Worm (Caenorhabditis elegans) whole organism, midembryonic: ENCODE results near the gene Y57G11C.46.
"Not testable (repeated sequence)": the region's sequence is repeated elsewhere in the genome, so short reads cannot be mapped to it uniquely, and the experiment has no call there.

Experiments used
- T22C8.4 ChIP-seq: fragments of 200-800 bp; sonication (Bioruptor generic); IDR thresholded peaks from 2 replicates; pipeline ENCODE4 v1.3.6; 2022; ENCODE audit warnings: missing genetic modification characterization, missing compliant biosample characterization
- cog-1 ChIP-seq: sonication (generic microtip); optimal IDR thresholded peaks from 2 replicates; lab custom pipeline; 2016; ENCODE audit warnings: missing genetic modification characterization, missing compliant biosample characterization
- flt-1 ChIP-seq: fragments of 200-800 bp; sonication (Bioruptor generic); IDR thresholded peaks from 2 replicates; pipeline ENCODE4 v1.3.6; 2022; ENCODE audit warnings: missing genetic modification characterization, missing compliant biosample characterization
- klf-2 ChIP-seq: fragments of 200-800 bp; sonication (Bioruptor generic); conservative IDR thresholded peaks from 2 replicates; pipeline ENCODE4 v1.3.6; 2022; ENCODE audit warnings: missing genetic modification reagents, missing genetic modification characterization, missing compliant biosample characterization
- med-1 ChIP-seq: sonication (generic microtip); optimal IDR thresholded peaks from 2 replicates; lab custom pipeline; 2017; ENCODE audit warnings: missing genetic modification characterization, mild to moderate bottlenecking, missing compliant biosample characterization, antibody characterized with exemption, missing genetic modification reagents; ENCODE audit not compliant: insufficient read depth
- ref-1 ChIP-seq: fragments of 200-800 bp; sonication (Bioruptor generic); conservative IDR thresholded peaks from 2 replicates; pipeline ENCODE4 v1.3.6; 2022; ENCODE audit warnings: missing genetic modification reagents, missing genetic modification characterization, missing compliant biosample characterization
- tab-1 ChIP-seq: fragments of 200-800 bp; sonication (Bioruptor generic); IDR thresholded peaks from 2 replicates; pipeline ENCODE4 v1.3.6; 2022; ENCODE audit warnings: missing genetic modification characterization, missing compliant biosample characterization
- ztf-23 ChIP-seq: fragments of 200-800 bp; sonication (Bioruptor generic); IDR thresholded peaks from 2 replicates; pipeline ENCODE4 v1.3.6; 2022; ENCODE audit warnings: missing genetic modification reagents, missing genetic modification characterization, missing compliant biosample characterization
- ztf-29 ChIP-seq: fragments of 200-800 bp; sonication (Bioruptor generic); IDR thresholded peaks from 2 replicates; pipeline ENCODE4 v1.3.6; 2022; ENCODE audit warnings: missing genetic modification reagents, missing genetic modification characterization, missing compliant biosample characterization

DNA sequence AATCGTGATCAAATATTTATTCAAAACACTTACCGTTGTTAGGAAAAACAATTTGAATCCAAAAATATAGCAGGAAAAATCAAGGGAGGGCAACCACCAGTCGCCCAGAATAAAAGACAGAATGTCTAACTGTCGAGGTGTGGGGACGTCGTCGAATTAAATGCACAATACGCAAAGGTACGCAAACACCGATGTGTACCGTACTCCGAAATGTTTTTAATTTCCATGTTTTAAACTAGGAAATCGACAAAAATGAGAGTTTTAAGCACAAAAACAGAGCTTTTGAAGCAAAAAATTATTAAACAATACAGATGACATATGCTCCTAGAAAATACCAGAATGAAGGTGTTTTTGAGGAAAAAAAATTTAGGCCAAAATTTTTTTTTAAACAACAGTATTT, 41.7 kb downstream of the Y57G11C.46 start, which contains the start of gene Y57G11C.51:
- not testable (repeated sequence) for TF ChIP-seq T22C8.4 (GFP tag; lab: Robert Waterston, UW); ztf-23 (GFP tag; lab: Robert Waterston, UW); flt-1; med-1 (GFP tag; lab: Kevin White, UChicago); klf-2 (GFP tag; lab: Robert Waterston, UW); ref-1 (GFP tag; lab: Robert Waterston, UW); cog-1; ztf-29 (GFP tag; lab: Robert Waterston, UW); tab-1 (GFP tag; lab: Robert Waterston, UW)
